Worm (Caenorhabditis elegans) whole organism, young adult: ENCODE data around the gene rsr-2.

Experiments used
- B0261.1 ChIP-seq: sonication (generic microtip); optimal IDR thresholded peaks from 2 replicates; lab custom pipeline; 2016; ENCODE audit warnings: mild to moderate bottlenecking, missing genetic modification characterization, moderate library complexity, missing compliant biosample characterization
- B0336.3 ChIP-seq: fragments of 200-800 bp; sonication (Bioruptor generic); IDR thresholded peaks from 2 replicates; pipeline ENCODE4 v1.3.6; 2022; ENCODE audit warnings: missing genetic modification characterization, missing compliant biosample characterization
- C06A6.2 ChIP-seq: fragments of 200-800 bp; sonication (Bioruptor generic); conservative IDR thresholded peaks from 2 replicates; pipeline ENCODE4 v1.3.6; 2022; ENCODE audit warnings: missing genetic modification characterization, missing compliant biosample characterization
- D2030.7 ChIP-seq: fragments of 200-800 bp; sonication (Bioruptor generic); IDR thresholded peaks from 2 replicates; pipeline ENCODE4 v1.3.6; 2022; ENCODE audit warnings: missing genetic modification reagents, missing genetic modification characterization, missing compliant biosample characterization
- F22D6.2 ChIP-seq: sonication (generic microtip); optimal IDR thresholded peaks from 2 replicates; lab custom pipeline; 2016; ENCODE audit warnings: mild to moderate bottlenecking, missing genetic modification characterization, missing compliant biosample characterization
- F33H1.4 ChIP-seq: fragments of 200-800 bp; sonication (Bioruptor generic); IDR thresholded peaks from 2 replicates; pipeline ENCODE4 v1.3.6; 2022; ENCODE audit warnings: missing genetic modification reagents, missing genetic modification characterization, missing compliant biosample characterization
- F52B5.7 ChIP-seq: sonication (generic microtip); optimal IDR thresholded peaks from 2 replicates; lab custom pipeline; 2016; ENCODE audit warnings: mild to moderate bottlenecking, missing genetic modification characterization, missing compliant biosample characterization
- F55B11.4 ChIP-seq: sonication (generic microtip); optimal IDR thresholded peaks from 2 replicates; lab custom pipeline; 2016; ENCODE audit warnings: missing compliant biosample characterization, missing genetic modification characterization, borderline replicate concordance; ENCODE audit not compliant: insufficient read depth
- F57C9.4 ChIP-seq: sonication (generic microtip); optimal IDR thresholded peaks from 2 replicates; lab custom pipeline; 2017; ENCODE audit warnings: mild to moderate bottlenecking, missing genetic modification characterization, missing compliant biosample characterization
- Y53F4B.3 ChIP-seq: fragments of 200-800 bp; sonication (Bioruptor generic); IDR thresholded peaks from 2 replicates; pipeline ENCODE4 v1.3.6; 2022; ENCODE audit warnings: missing genetic modification reagents, missing genetic modification characterization, missing compliant biosample characterization
- Y79H2A.3 ChIP-seq: fragments of 200-800 bp; sonication (Bioruptor generic); conservative IDR thresholded peaks from 2 replicates; pipeline ENCODE4 v1.3.6; 2022; ENCODE audit warnings: missing genetic modification reagents, missing genetic modification characterization, missing compliant biosample characterization
- Y95B8A.8 ChIP-seq: fragments of 200-800 bp; sonication (Bioruptor generic); IDR thresholded peaks from 2 replicates; pipeline ENCODE4 v1.3.6; 2022; ENCODE audit warnings: missing genetic modification reagents, missing genetic modification characterization, missing compliant biosample characterization
- aptf-2 ChIP-seq: fragments of 200-800 bp; sonication (Bioruptor generic); conservative IDR thresholded peaks from 2 replicates; pipeline ENCODE4 v1.3.6; 2022; ENCODE audit warnings: missing genetic modification reagents, missing genetic modification characterization, missing compliant biosample characterization
- athp-1 ChIP-seq: sonication (generic microtip); optimal IDR thresholded peaks from 2 replicates; lab custom pipeline; 2017; ENCODE audit warnings: mild to moderate bottlenecking, missing genetic modification characterization, missing compliant biosample characterization
- attf-3 ChIP-seq: fragments of 200-800 bp; sonication (Bioruptor generic); conservative IDR thresholded peaks from 2 replicates; pipeline ENCODE4 v1.3.6; 2022; ENCODE audit warnings: missing genetic modification reagents, missing genetic modification characterization, missing compliant biosample characterization
- attf-5 ChIP-seq: fragments of 200-800 bp; sonication (Bioruptor generic); optimal IDR thresholded peaks from 2 replicates; lab custom pipeline; 2018; ENCODE audit warnings: mild to moderate bottlenecking, missing genetic modification characterization, missing compliant biosample characterization
- bed-2 ChIP-seq: fragments of 200-800 bp; sonication (Bioruptor generic); IDR thresholded peaks from 2 replicates; pipeline ENCODE4 v1.3.6; 2022; ENCODE audit warnings: missing genetic modification reagents, missing genetic modification characterization, missing compliant biosample characterization
- cebp-1 ChIP-seq, 2 experiments: fragments of 200-800 bp in 1 of 2; sonication (Bioruptor generic) in 1 of 2; sonication (generic microtip) in 1 of 2; IDR thresholded peaks in 1 of 2; optimal IDR thresholded peaks in 1 of 2; 2 replicates each; pipeline versions ENCODE4 v1.3.6 to Lab custom; 2017 to 2022; ENCODE audit warnings: missing compliant biosample characterization in 2 of 2, missing genetic modification characterization in 2 of 2, mild to moderate bottlenecking in 1 of 2, missing genetic modification reagents in 1 of 2, moderate library complexity in 1 of 2
- cebp-2 ChIP-seq: fragments of 200-800 bp; sonication (Bioruptor generic); IDR thresholded peaks from 2 replicates; pipeline ENCODE4 v1.3.6; 2022; ENCODE audit warnings: missing genetic modification characterization, missing compliant biosample characterization
- ceh-100 ChIP-seq: fragments of 200-800 bp; sonication (Bioruptor generic); IDR thresholded peaks from 2 replicates; pipeline ENCODE4 v1.3.6; 2022; ENCODE audit warnings: missing genetic modification reagents, missing genetic modification characterization, missing compliant biosample characterization
- ceh-27 ChIP-seq: fragments of 200-800 bp; sonication (Bioruptor generic); optimal IDR thresholded peaks from 2 replicates; lab custom pipeline; 2018; ENCODE audit warnings: mild to moderate bottlenecking, missing genetic modification characterization, moderate library complexity, missing compliant biosample characterization
- ceh-40 ChIP-seq: fragments of 200-800 bp; sonication (Bioruptor generic); IDR thresholded peaks from 2 replicates; pipeline ENCODE4 v1.3.6; 2022; ENCODE audit warnings: missing genetic modification characterization, missing compliant biosample characterization
- ceh-79 ChIP-seq: sonication (generic microtip); optimal IDR thresholded peaks from 2 replicates; lab custom pipeline; 2017; ENCODE audit warnings: mild to moderate bottlenecking, missing genetic modification characterization, missing compliant biosample characterization
- ceh-91 ChIP-seq: fragments of 200-800 bp; sonication (Bioruptor generic); IDR thresholded peaks from 2 replicates; pipeline ENCODE4 v1.3.6; 2022; ENCODE audit warnings: missing genetic modification reagents, missing genetic modification characterization, missing compliant biosample characterization
- dox-1 ChIP-seq: fragments of 200-800 bp; sonication (Bioruptor generic); IDR thresholded peaks from 2 replicates; pipeline ENCODE4 v1.3.6; 2022; ENCODE audit warnings: missing genetic modification reagents, missing genetic modification characterization, missing compliant biosample characterization
- ets-4 ChIP-seq: fragments of 200-800 bp; sonication (Bioruptor generic); optimal IDR thresholded peaks from 2 replicates; lab custom pipeline; 2018; ENCODE audit warnings: mild to moderate bottlenecking, missing genetic modification characterization, missing compliant biosample characterization
- him-1 ChIP-seq: sonication (generic microtip); optimal IDR thresholded peaks from 2 replicates; lab custom pipeline; 2016; ENCODE audit warnings: missing genotype, missing genetic modification reagents, missing genetic modification characterization, missing compliant biosample characterization
- hlh-12 ChIP-seq: sonication (generic microtip); optimal IDR thresholded peaks from 2 replicates; lab custom pipeline; 2016; ENCODE audit warnings: missing genetic modification characterization, missing compliant biosample characterization
- hlh-26 ChIP-seq: fragments of 200-800 bp; sonication (Bioruptor generic); conservative IDR thresholded peaks from 2 replicates; pipeline ENCODE4 v1.3.6; 2022; ENCODE audit warnings: missing genetic modification reagents, missing genetic modification characterization, missing compliant biosample characterization
- lag-1 ChIP-seq: fragments of 200-800 bp; sonication (Bioruptor generic); IDR thresholded peaks from 2 replicates; pipeline ENCODE4 v1.3.6; 2022; ENCODE audit warnings: missing genetic modification reagents, missing genetic modification characterization, missing compliant biosample characterization
- let-607 ChIP-seq, 2 experiments: fragments of 200-800 bp in 1 of 2; sonication (Bioruptor generic) in 1 of 2; sonication (generic microtip) in 1 of 2; optimal IDR thresholded peaks; 2 replicates each; lab custom pipeline; 2016 to 2018; ENCODE audit warnings: mild to moderate bottlenecking in 2 of 2, missing compliant biosample characterization in 2 of 2, missing genetic modification characterization in 2 of 2, moderate library complexity in 2 of 2, missing genotype in 1 of 2
- lin-54 ChIP-seq: fragments of 200-800 bp; sonication (Bioruptor generic); optimal IDR thresholded peaks from 2 replicates; lab custom pipeline; 2018; ENCODE audit warnings: mild to moderate bottlenecking, missing genetic modification characterization, missing compliant biosample characterization
- madf-10 ChIP-seq: sonication (generic microtip); optimal IDR thresholded peaks from 2 replicates; lab custom pipeline; 2016; ENCODE audit warnings: mild to moderate bottlenecking, missing genetic modification characterization, missing compliant biosample characterization
- madf-3 ChIP-seq: fragments of 200-800 bp; sonication (Bioruptor generic); IDR thresholded peaks from 2 replicates; pipeline ENCODE4 v1.3.6; 2022; ENCODE audit warnings: missing genetic modification reagents, missing genetic modification characterization, missing compliant biosample characterization
- mes-4 ChIP-seq: sonication (generic microtip); optimal IDR thresholded peaks from 2 replicates; lab custom pipeline; 2016; ENCODE audit warnings: missing genotype, missing genetic modification characterization, missing compliant biosample characterization
- mxl-1 ChIP-seq: sonication (generic microtip); optimal IDR thresholded peaks from 2 replicates; lab custom pipeline; 2016; ENCODE audit warnings: missing genetic modification characterization, missing compliant biosample characterization
- nfya-1 ChIP-seq: sonication (generic microtip); optimal IDR thresholded peaks from 2 replicates; lab custom pipeline; 2017; ENCODE audit warnings: antibody characterized with exemption, missing compliant biosample characterization, missing genetic modification characterization, borderline replicate concordance; ENCODE audit not compliant: insufficient read depth
- nfyb-1 ChIP-seq: fragments of 200-800 bp; sonication (Bioruptor generic); IDR thresholded peaks from 2 replicates; pipeline ENCODE4 v1.3.6; 2022; ENCODE audit warnings: missing genetic modification reagents, missing genetic modification characterization, missing compliant biosample characterization
- nhr-27 ChIP-seq: fragments of 200-800 bp; sonication (Bioruptor generic); optimal IDR thresholded peaks from 2 replicates; lab custom pipeline; 2018; ENCODE audit warnings: mild to moderate bottlenecking, missing genetic modification characterization, moderate library complexity, missing compliant biosample characterization
- nhr-90 ChIP-seq: sonication (generic microtip); optimal IDR thresholded peaks from 2 replicates; lab custom pipeline; 2016; ENCODE audit warnings: missing genotype, mild to moderate bottlenecking, missing genetic modification characterization, missing compliant biosample characterization
- pbrm-1 ChIP-seq: fragments of 200-800 bp; sonication (Bioruptor generic); IDR thresholded peaks from 2 replicates; pipeline ENCODE4 v1.3.6; 2022; ENCODE audit warnings: missing genetic modification reagents, missing genetic modification characterization, missing compliant biosample characterization
- sea-2 ChIP-seq: fragments of 200-800 bp; sonication (Bioruptor generic); IDR thresholded peaks from 2 replicates; pipeline ENCODE4 v1.3.6; 2022; ENCODE audit warnings: missing genetic modification characterization, missing compliant biosample characterization
- snpc-4 ChIP-seq, 5 experiments: fragments of 150-350 bp in 1 of 5; sonication (generic microtip) in 4 of 5; optimal IDR thresholded peaks; 2 replicates each; lab custom pipeline; 2014 to 2018; ENCODE audit warnings: missing genetic modification characterization in 5 of 5, missing biosample characterization in 3 of 5, antibody characterized with exemption in 2 of 5, mild to moderate bottlenecking in 2 of 5, missing compliant biosample characterization in 2 of 5, missing genotype in 2 of 5, moderate library complexity in 2 of 5, missing genetic modification reagents in 1 of 5
- tlf-1 ChIP-seq: fragments of 200-800 bp; sonication (Bioruptor generic); optimal IDR thresholded peaks from 2 replicates; lab custom pipeline; 2018; ENCODE audit warnings: mild to moderate bottlenecking, missing genetic modification characterization, missing compliant biosample characterization
- zfh-2 ChIP-seq: fragments of 200-800 bp; sonication (Bioruptor generic); conservative IDR thresholded peaks from 2 replicates; pipeline ENCODE4 v1.3.6; 2022; ENCODE audit warnings: missing genetic modification reagents, missing genetic modification characterization, missing compliant biosample characterization
- zim-3 ChIP-seq: sonication (generic microtip); optimal IDR thresholded peaks from 2 replicates; lab custom pipeline; 2017; ENCODE audit warnings: mild to moderate bottlenecking, missing genetic modification characterization, moderate library complexity, missing compliant biosample characterization
- ztf-22 ChIP-seq: fragments of 200-800 bp; sonication (Bioruptor generic); optimal IDR thresholded peaks from 2 replicates; lab custom pipeline; 2018; ENCODE audit warnings: mild to moderate bottlenecking, missing genetic modification characterization, moderate library complexity, missing compliant biosample characterization
- ztf-26 ChIP-seq: sonication (generic microtip); optimal IDR thresholded peaks from 2 replicates; lab custom pipeline; 2017; ENCODE audit warnings: missing genetic modification characterization, missing compliant biosample characterization

rsr-2 gene

ce11 chrII:12222524-12222923 is 2.6 kb upstream of the rsr-2 start (continued):
- TF ChIP-seq cebp-1 (GFP tag; IDR thresholded peaks at IDR 0.05; lab: Robert Waterston, UW) (no peak), cebp-1 (tag; optimal IDR thresholded peaks at IDR 0.05; lab: Kevin White, UChicago) (peak; percentile 76), D2030.7 (GFP tag; lab: Robert Waterston, UW) (no peak), B0336.3 (GFP tag; lab: Robert Waterston, UW) (peak; percentile 31; the same call in 1 of the 2 replicates), ets-4 (GFP tag; lab: Kevin White, UChicago) (no peak), him-1 (tag; lab: Kevin White, UChicago) (no peak), zim-3 (no peak), mxl-1 (tag; lab: Kevin White, UChicago) (no peak), C06A6.2 (GFP tag; lab: Robert Waterston, UW) (no peak), B0261.1 (tag; lab: Kevin White, UChicago) (no peak), Y79H2A.3 (GFP tag; lab: Robert Waterston, UW) (no peak), sea-2 (no peak), ceh-100 (GFP tag; lab: Robert Waterston, UW) (no peak), aptf-2 (GFP tag; lab: Robert Waterston, UW) (no peak), tlf-1 (GFP tag; lab: Kevin White, UChicago) (no peak), cebp-2 (no peak), dox-1 (GFP tag; lab: Robert Waterston, UW) (peak; percentile 75), lag-1 (no peak), madf-3 (GFP tag; lab: Robert Waterston, UW) (no peak), attf-5 (peak; percentile 63), Y95B8A.8 (no peak), Y53F4B.3 (GFP tag; lab: Robert Waterston, UW) (no peak), nhr-27 (tag; lab: Kevin White, UChicago) (no peak), hlh-26 (GFP tag; lab: Robert Waterston, UW) (no peak), nfya-1 (tag; lab: Kevin White, UChicago) (no peak), nfyb-1 (GFP tag; lab: Robert Waterston, UW) (peak; percentile 79), ceh-27 (GFP tag; lab: Kevin White, UChicago) (peak; percentile 78), bed-2 (GFP tag; lab: Robert Waterston, UW) (no peak), madf-10 (tag; lab: Kevin White, UChicago) (peak; percentile 78), F22D6.2 (no peak), let-607 (tag; optimal IDR thresholded peaks at IDR 0.05; lab: Kevin White, UChicago) (no peak), hlh-12 (tag; lab: Kevin White, UChicago) (no peak), athp-1 (tag; lab: Kevin White, UChicago) (no peak), ceh-40 (no peak), nhr-90 (tag; lab: Kevin White, UChicago) (peak; percentile 30), F52B5.7 (tag; lab: Kevin White, UChicago) (peak; percentile 30), ceh-79 (tag; lab: Kevin White, UChicago) (no peak), zfh-2 (GFP tag; lab: Robert Waterston, UW) (peak; percentile 98), ztf-22 (GFP tag; lab: Kevin White, UChicago) (no peak), mes-4 (no peak), snpc-4 (GFP tag; optimal IDR thresholded peaks at IDR 0.05; lab: Kevin White, UChicago) (peak; percentile 62), snpc-4 (tag; optimal IDR thresholded peaks at IDR 0.05; lab: Kevin White, UChicago) (peak; percentile 50 to 87 (median 81)), F55B11.4 (tag; lab: Kevin White, UChicago) (no peak), F57C9.4 (tag; lab: Kevin White, UChicago) (no peak), attf-3 (GFP tag; lab: Robert Waterston, UW) (no peak), F33H1.4 (peak; percentile 10; the same call in 1 of the 2 replicates), pbrm-1 (GFP tag; lab: Robert Waterston, UW) (no peak), ceh-91 (GFP tag; lab: Robert Waterston, UW) (no peak), ztf-26 (tag; lab: Kevin White, UChicago) (peak; percentile 53), lin-54 (GFP tag; lab: Kevin White, UChicago) (peak; percentile 27)
